Fruit fly (Drosophila melanogaster): Measurements from ENCODE around the gene mrt.

mrt gene

dm6 chr3R:27240967-27241366 lies 41.5 kb downstream of the mrt start, which contains the start of gene CG17991:
CG17991 (plus strand) TSS chr3R:27241267.
- TF ChIP-seq CTCF (optimal IDR thresholded peaks at IDR 0.05) (no peak), CG8478 (optimal IDR thresholded peaks at IDR 0.05) (no peak)

- TF ChIP-seq CTCF (optimal IDR thresholded peaks at IDR 0.05): peak; percentile 19 to 31
- TF ChIP-seq CG8478 (optimal IDR thresholded peaks at IDR 0.05): no peak
Observed at dm6 chr3R:27238438-27239301, 43.8 kb downstream of the mrt start, which contains the start of the genes CG31064 and PolA2. CG31064 (minus strand) TSS chr3R:27239085. PolA2 (plus strand) TSS chr3R:27239163.

- no peak for TF ChIP-seq CG8478 (optimal IDR thresholded peaks at IDR 0.05)
- TF ChIP-seq CTCF (optimal IDR thresholded peaks at IDR 0.05): no peak
Observed at dm6 chr3R:27237980-27238379, 44.5 kb downstream of the mrt start.

dm6 chr3R:27233398-27233797 lies 49.1 kb downstream of the mrt start, which contains the start of gene CG31068:
CG31068 (plus strand) TSS chr3R:27233698.
- TF ChIP-seq CTCF (optimal IDR thresholded peaks at IDR 0.05): no peak
- TF ChIP-seq CG8478 (optimal IDR thresholded peaks at IDR 0.05): no peak

- TF ChIP-seq CTCF (optimal IDR thresholded peaks at IDR 0.05) (no peak), CG8478 (optimal IDR thresholded peaks at IDR 0.05) (no peak)
Observed at dm6 chr3R:27229368-27229767, 53.1 kb downstream of the mrt start, which contains the start of gene CG42814. CG42814 (minus strand) TSS chr3R:27229468.

- TF ChIP-seq CTCF (optimal IDR thresholded peaks at IDR 0.05) (no peak), CG8478 (optimal IDR thresholded peaks at IDR 0.05) (no peak)
Observed at dm6 chr3R:27228342-27228741, 54.1 kb downstream of the mrt start, which contains the start of gene CG42813. CG42813 (minus strand) TSS chr3R:27228561.
